Worm (Caenorhabditis elegans): Measurements from ENCODE around the gene rab-33.

The rab-33 gene

DNA sequence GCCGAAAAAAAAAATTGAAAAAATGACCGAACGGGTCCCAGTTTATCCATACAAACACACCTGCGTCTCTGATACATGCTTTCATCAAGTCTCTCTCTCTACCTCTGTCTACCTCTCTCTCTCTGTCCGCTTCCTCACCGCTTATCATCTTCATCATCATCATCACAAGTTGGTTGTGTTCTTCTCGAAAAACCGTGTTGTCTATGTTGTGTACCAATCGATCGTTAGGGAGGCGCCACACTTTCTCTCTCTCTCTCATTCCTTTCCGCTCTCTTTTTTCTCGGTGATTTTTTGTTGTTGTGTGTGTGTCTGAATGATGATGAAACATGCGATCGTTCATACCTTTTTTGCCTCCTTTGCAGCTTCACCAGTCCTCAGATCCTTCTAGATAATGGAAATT, 40.0 kb downstream of the rab-33 start:
- TF ChIP-seq ztf-29 (GFP tag; IDR thresholded peaks at IDR 0.05), result no peak
- no peak for TF ChIP-seq cog-1 (tag; optimal IDR thresholded peaks at IDR 0.05)
- no peak for TF ChIP-seq ref-1 (GFP tag; conservative IDR thresholded peaks at IDR 0.05)
- TF ChIP-seq med-1 (GFP tag; optimal IDR thresholded peaks at IDR 0.05; ENCODE audit: insufficient read depth), result no peak
- TF ChIP-seq klf-2 (GFP tag; conservative IDR thresholded peaks at IDR 0.05), result no peak
- no peak for TF ChIP-seq flt-1 (GFP tag; IDR thresholded peaks at IDR 0.05)
- TF ChIP-seq tab-1 (GFP tag; IDR thresholded peaks at IDR 0.05), result no peak
- no peak for TF ChIP-seq T22C8.4 (GFP tag; IDR thresholded peaks at IDR 0.05)
- TF ChIP-seq ztf-23 (GFP tag; IDR thresholded peaks at IDR 0.05), result no peak

DNA sequence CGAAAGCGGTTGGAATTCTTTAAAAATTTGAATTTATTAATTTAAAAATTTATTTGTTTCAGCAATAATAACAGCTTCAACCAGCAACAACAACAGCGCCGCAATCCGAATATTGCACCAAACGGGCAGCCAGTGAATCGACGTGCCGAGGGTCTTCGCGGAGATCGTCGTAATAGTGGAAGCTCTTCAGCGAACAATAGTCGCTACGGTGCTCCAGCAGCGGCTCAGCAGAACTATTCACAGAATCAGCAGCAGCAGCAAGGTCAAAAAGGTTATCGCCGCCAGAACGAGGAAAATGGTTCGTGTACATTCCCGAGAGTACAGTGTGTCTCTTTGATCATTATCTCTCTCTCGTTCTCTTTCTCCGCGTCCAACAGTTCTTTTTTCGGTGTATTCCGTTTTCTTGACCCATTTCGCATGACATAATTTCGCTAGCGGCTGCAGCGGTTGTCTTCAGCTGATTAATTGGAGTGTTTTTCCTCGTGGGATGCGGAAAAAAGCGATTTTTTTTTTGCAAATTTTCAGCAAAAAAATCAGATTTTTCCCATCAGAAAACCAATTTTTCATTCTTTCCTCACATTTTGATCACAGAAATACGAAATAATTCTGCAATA, 40.6 kb downstream of the rab-33 start:
- no peak for TF ChIP-seq T22C8.4 (GFP tag; IDR thresholded peaks at IDR 0.05)
- no peak for TF ChIP-seq klf-2 (GFP tag; conservative IDR thresholded peaks at IDR 0.05)
- no peak for TF ChIP-seq tab-1 (GFP tag; IDR thresholded peaks at IDR 0.05)
- TF ChIP-seq cog-1 (tag; optimal IDR thresholded peaks at IDR 0.05), result no peak
- TF ChIP-seq med-1 (GFP tag; optimal IDR thresholded peaks at IDR 0.05; ENCODE audit: insufficient read depth), result no peak
- no peak for TF ChIP-seq ref-1 (GFP tag; conservative IDR thresholded peaks at IDR 0.05)
- no peak for TF ChIP-seq ztf-23 (GFP tag; IDR thresholded peaks at IDR 0.05)
- no peak for TF ChIP-seq ztf-29 (GFP tag; IDR thresholded peaks at IDR 0.05)
- TF ChIP-seq flt-1 (GFP tag; IDR thresholded peaks at IDR 0.05), result no peak

DNA sequence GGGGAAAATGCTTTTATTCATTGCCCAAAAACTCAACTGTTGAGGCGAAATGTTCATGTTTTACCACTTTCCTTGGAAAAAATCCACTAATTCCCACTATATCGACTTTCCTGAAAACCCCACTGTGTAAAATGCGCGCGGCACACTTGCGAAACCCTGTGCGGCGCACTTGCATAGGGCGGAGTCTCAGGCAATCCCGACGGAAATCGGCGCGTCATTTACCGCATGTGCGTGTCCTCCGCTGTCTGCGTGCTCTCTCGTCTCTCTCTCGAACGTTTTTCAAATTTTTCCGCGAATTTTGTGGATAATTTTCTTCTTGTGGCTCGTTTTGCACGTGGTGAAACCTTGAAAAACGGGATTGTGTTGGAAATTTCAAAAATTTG, 42.5 kb downstream of the rab-33 start, which contains the start of gene atx-2:
Gene atx-2, plus strand, starts transcription at position 226 of the 383 bp plus-strand sequence.
- peak; percentile 98 for TF ChIP-seq tab-1 (GFP tag; IDR thresholded peaks at IDR 0.05)
- peak; percentile 98 for TF ChIP-seq ztf-23 (GFP tag; IDR thresholded peaks at IDR 0.05)
- TF ChIP-seq klf-2 (GFP tag; conservative IDR thresholded peaks at IDR 0.05), result peak; percentile 99
- peak; percentile 98 for TF ChIP-seq T22C8.4 (GFP tag; IDR thresholded peaks at IDR 0.05)
- TF ChIP-seq ref-1 (GFP tag; conservative IDR thresholded peaks at IDR 0.05), result peak; percentile 91
- TF ChIP-seq med-1 (GFP tag; optimal IDR thresholded peaks at IDR 0.05; ENCODE audit: insufficient read depth), result peak; percentile 99
- peak; percentile 99 for TF ChIP-seq flt-1 (GFP tag; IDR thresholded peaks at IDR 0.05)
- TF ChIP-seq ztf-29 (GFP tag; IDR thresholded peaks at IDR 0.05), result peak; percentile 98
- peak; percentile 95 for TF ChIP-seq cog-1 (tag; optimal IDR thresholded peaks at IDR 0.05)

DNA sequence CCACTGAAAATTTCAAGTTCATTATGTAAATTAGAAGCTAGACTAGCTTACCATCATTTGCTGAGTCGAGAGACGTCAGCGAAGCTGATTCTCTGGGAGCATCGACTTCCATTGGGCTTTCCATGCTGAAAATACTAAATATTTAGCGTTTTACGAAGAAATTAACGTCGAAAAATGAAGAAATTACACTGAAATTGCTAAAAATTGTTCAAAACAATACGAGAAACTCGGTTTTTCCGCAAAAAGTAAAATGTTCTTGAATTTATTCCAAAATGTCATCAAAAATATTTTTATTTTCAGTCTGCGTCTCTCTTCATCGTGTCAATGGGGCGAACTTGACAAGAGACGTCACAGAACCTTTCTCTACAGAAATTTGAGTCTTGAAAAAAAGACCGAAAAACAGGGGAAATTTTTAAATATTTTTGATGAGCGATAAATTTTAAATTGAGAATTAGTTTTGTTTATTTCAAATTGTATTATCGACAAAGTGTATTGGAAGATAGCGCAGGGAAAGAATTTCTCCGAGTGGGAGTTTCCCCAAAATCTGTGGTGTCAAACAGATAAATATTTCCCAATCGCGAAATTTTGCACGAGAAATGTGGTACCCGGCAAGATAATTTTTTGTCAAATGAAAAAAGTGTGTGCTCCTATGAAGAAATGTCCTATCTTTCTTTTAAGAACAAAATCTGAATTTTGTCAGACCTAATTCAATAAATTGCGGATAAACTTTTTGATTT, 43.1 kb downstream of the rab-33 start, which contains the start of gene ecps-1:
Gene ecps-1, minus strand, starts transcription at position 125 of the 737 bp plus-strand sequence.
- TF ChIP-seq klf-2 (GFP tag; conservative IDR thresholded peaks at IDR 0.05), result peak; percentile 79
- TF ChIP-seq med-1 (GFP tag; optimal IDR thresholded peaks at IDR 0.05; ENCODE audit: insufficient read depth), result no peak
- TF ChIP-seq ztf-23 (GFP tag; IDR thresholded peaks at IDR 0.05), result peak; percentile 90
- peak; percentile 77 for TF ChIP-seq flt-1 (GFP tag; IDR thresholded peaks at IDR 0.05)
- TF ChIP-seq cog-1 (tag; optimal IDR thresholded peaks at IDR 0.05), result peak; percentile 59
- TF ChIP-seq T22C8.4 (GFP tag; IDR thresholded peaks at IDR 0.05), result 0 out of 2 replicates have a peak, but pooled peaks have one; percentile 6
- 0 out of 2 replicates have a peak, but pooled peaks have one; percentile 39 for TF ChIP-seq ztf-29 (GFP tag; IDR thresholded peaks at IDR 0.05)
- no peak for TF ChIP-seq ref-1 (GFP tag; conservative IDR thresholded peaks at IDR 0.05)
- TF ChIP-seq tab-1 (GFP tag; IDR thresholded peaks at IDR 0.05), result no peak

DNA sequence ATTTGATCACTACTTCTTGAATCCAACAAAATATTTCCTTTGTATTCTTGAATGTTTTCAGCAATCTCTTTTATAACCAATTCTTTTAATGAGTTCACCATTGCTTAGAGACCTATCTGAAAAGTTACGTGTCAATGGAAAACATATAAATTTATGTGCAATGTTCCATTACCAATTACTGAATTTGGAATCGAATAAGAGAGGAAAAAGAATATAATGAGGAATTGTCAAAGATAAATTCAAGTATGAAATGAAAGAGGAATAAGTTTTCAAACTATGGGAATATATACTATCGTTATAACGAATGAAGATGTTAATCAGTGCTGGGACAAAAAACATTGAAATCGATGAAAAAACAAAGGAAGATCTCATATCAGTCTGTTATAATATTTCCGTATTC, 52.6 kb downstream of the rab-33 start, which contains the start of gene H04D03.4:
Gene H04D03.4, minus strand, starts transcription at position 101 of the 400 bp plus-strand sequence.
- TF ChIP-seq ref-1 (GFP tag; conservative IDR thresholded peaks at IDR 0.05) (no peak), ztf-23 (GFP tag; IDR thresholded peaks at IDR 0.05) (no peak), cog-1 (tag; optimal IDR thresholded peaks at IDR 0.05) (no peak), tab-1 (GFP tag; IDR thresholded peaks at IDR 0.05) (no peak), flt-1 (GFP tag; IDR thresholded peaks at IDR 0.05) (no peak), ztf-29 (GFP tag; IDR thresholded peaks at IDR 0.05) (no peak), med-1 (GFP tag; optimal IDR thresholded peaks at IDR 0.05; ENCODE audit: insufficient read depth) (no peak), klf-2 (GFP tag; conservative IDR thresholded peaks at IDR 0.05) (no peak), T22C8.4 (GFP tag; IDR thresholded peaks at IDR 0.05) (no peak)

Measured in whole organism, midembryonic.